Worm (Caenorhabditis elegans): ENCODE measurements around the gene fbxa-78.
"Not testable (repeated sequence)": the region's sequence is repeated elsewhere in the genome, so short reads cannot be mapped to it uniquely, and the experiment has no call there.

Gene fbxa-78

ce11 chrIII:1256519-1256918, 1.7 kb downstream of the fbxa-78 start, which contains the start of gene fbxa-208:
fbxa-208 (plus strand) TSS chrIII:1256819.
- not testable (repeated sequence) for TF ChIP-seq efl-3 (GFP tag; optimal IDR thresholded peaks at IDR 0.05); egl-27 (tag; optimal IDR thresholded peaks at IDR 0.05); nhr-90 (tag; optimal IDR thresholded peaks at IDR 0.05; ENCODE audit: poor library complexity)

ce11 chrIII:1249111-1249583, 9.1 kb downstream of the fbxa-78 start, which contains the start of the genes fbxa-76 and fbxa-77:
fbxa-76 (minus strand) TSS chrIII:1249161.
fbxa-77 (plus strand) TSS chrIII:1249475.
- peak; percentile 50 for TF ChIP-seq snu-23 (GFP tag; optimal IDR thresholded peaks at IDR 0.05)
- TF ChIP-seq efl-1 (optimal IDR thresholded peaks at IDR 0.05), result peak; percentile 57 to 67
- TF ChIP-seq efl-1 (GFP tag; optimal IDR thresholded peaks at IDR 0.05 in 1 of 2), result peak; percentile 41 to 84
- TF ChIP-seq lin-14 (GFP tag; optimal IDR thresholded peaks at IDR 0.05), result peak; percentile 33
- TF ChIP-seq zag-1 (tag; optimal IDR thresholded peaks at IDR 0.05), result no peak
- peak; percentile 17 for TF ChIP-seq C16A3.4 (tag; optimal IDR thresholded peaks at IDR 0.05)
- TF ChIP-seq nhr-20 (tag; optimal IDR thresholded peaks at IDR 0.05), result peak; percentile 6
- TF ChIP-seq lsy-2 (tag; optimal IDR thresholded peaks at IDR 0.05), result peak in 1 of 2 experiments; percentile 64
- peak; percentile 24 to 45 (median 37) for TF ChIP-seq dpl-1 (GFP tag; optimal IDR thresholded peaks at IDR 0.05)
- TF ChIP-seq hlh-4 (tag; optimal IDR thresholded peaks at IDR 0.05), result no peak
- no peak for TF ChIP-seq unc-130 (tag; optimal IDR thresholded peaks at IDR 0.05)
- peak; percentile 3 for TF ChIP-seq nhr-77 (tag; optimal IDR thresholded peaks at IDR 0.05)
- no peak for TF ChIP-seq lir-3 (tag; optimal IDR thresholded peaks at IDR 0.05; ENCODE audit: poor library complexity)
- peak; percentile 5 for TF ChIP-seq elt-2 (tag; optimal IDR thresholded peaks at IDR 0.05)
- peak; percentile 43 for TF ChIP-seq skn-1 (tag; optimal IDR thresholded peaks at IDR 0.05)
- no peak for TF ChIP-seq tbx-2 (tag; optimal IDR thresholded peaks at IDR 0.05)
- TF ChIP-seq mdl-1 (tag; optimal IDR thresholded peaks at IDR 0.05), result peak in 1 of 2 experiments; percentile 6
- peak; percentile 67 for TF ChIP-seq F16B12.6 (tag; optimal IDR thresholded peaks at IDR 0.05)
- TF ChIP-seq ceh-90 (tag; optimal IDR thresholded peaks at IDR 0.05), result no peak
- TF ChIP-seq aha-1 (tag; optimal IDR thresholded peaks at IDR 0.05), result no peak
- TF ChIP-seq mep-1 (tag; optimal IDR thresholded peaks at IDR 0.05), result peak; percentile 13
- peak; percentile 20 for TF ChIP-seq nhr-71 (tag; optimal IDR thresholded peaks at IDR 0.05)
- peak; percentile 41 to 65 for TF ChIP-seq lin-35 (GFP tag; optimal IDR thresholded peaks at IDR 0.05)
- TF ChIP-seq blmp-1 (tag; optimal IDR thresholded peaks at IDR 0.05), result peak; percentile 31

ce11 chrIII:1248335-1248734, 9.9 kb downstream of the fbxa-78 start:
- peak; percentile 59 for TF ChIP-seq nhr-85 (tag)
- no peak for TF ChIP-seq pqm-1 (tag; optimal IDR thresholded peaks at IDR 0.05)

ce11 chrIII:1243199-1243598, 15.1 kb downstream of the fbxa-78 start, which contains the start of gene fbxa-63:
fbxa-63 (plus strand) TSS chrIII:1243508.
- TF ChIP-seq snu-23 (GFP tag; optimal IDR thresholded peaks at IDR 0.05) (peak; percentile 27), elt-3 (tag; optimal IDR thresholded peaks at IDR 0.05) (peak in 1 of 6 experiments; percentile 19), efl-1 (optimal IDR thresholded peaks at IDR 0.05) (peak; percentile 49 to 64), efl-1 (GFP tag; optimal IDR thresholded peaks at IDR 0.05 in 1 of 2) (peak; percentile 26 to 92), skn-1 (tag; optimal IDR thresholded peaks at IDR 0.05) (peak; percentile 81), lin-14 (GFP tag; optimal IDR thresholded peaks at IDR 0.05) (peak; percentile 61), hpl-2 (GFP tag; optimal IDR thresholded peaks at IDR 0.05) (no peak), jun-1 (tag; optimal IDR thresholded peaks at IDR 0.05) (peak; percentile 28), dpl-1 (GFP tag; optimal IDR thresholded peaks at IDR 0.05) (peak in 2 of 3 experiments; percentile 7 to 21), lir-3 (tag; optimal IDR thresholded peaks at IDR 0.05; ENCODE audit: poor library complexity) (no peak), C04F5.9 (tag; optimal IDR thresholded peaks at IDR 0.05) (no peak), nhr-11 (tag; optimal IDR thresholded peaks at IDR 0.05) (peak; percentile 15), nhr-28 (tag; optimal IDR thresholded peaks at IDR 0.05) (no peak), grh-1 (GFP tag; IDR thresholded peaks at IDR 0.05) (no peak), nhr-237 (tag; optimal IDR thresholded peaks at IDR 0.05) (no peak), lin-35 (GFP tag; optimal IDR thresholded peaks at IDR 0.05) (peak; percentile 26 to 47), swsn-7 (tag; optimal IDR thresholded peaks at IDR 0.05) (peak; percentile 10), lin-13 (GFP tag; optimal IDR thresholded peaks at IDR 0.05) (peak; percentile 20), zip-4 (GFP tag; optimal IDR thresholded peaks at IDR 0.05) (peak; percentile 2), nhr-47 (tag; optimal IDR thresholded peaks at IDR 0.05) (peak; percentile 37), fkh-8 (tag; optimal IDR thresholded peaks at IDR 0.05) (no peak), fkh-4 (tag; optimal IDR thresholded peaks at IDR 0.05; ENCODE audit: borderline replicate concordance) (no peak), aly-2 (tag; optimal IDR thresholded peaks at IDR 0.05) (no peak), mdl-1 (tag; optimal IDR thresholded peaks at IDR 0.05) (peak in 1 of 2 experiments; percentile 26), hlh-4 (tag; optimal IDR thresholded peaks at IDR 0.05) (no peak), ztf-11 (tag; optimal IDR thresholded peaks at IDR 0.05) (no peak), fkh-10 (GFP tag; optimal IDR thresholded peaks at IDR 0.05) (no peak), lsy-2 (tag; optimal IDR thresholded peaks at IDR 0.05) (peak; percentile 30 to 64)

Measured in whole organism, L1 larva.